Worm (Caenorhabditis elegans) whole organism, L4 larva: ENCODE data around the gene cblc-1.
"Not testable (repeated sequence)": the region's sequence is repeated elsewhere in the genome, so short reads cannot be mapped to it uniquely, and the experiment has no call there.

Experiments used
- T20F7.1 ChIP-seq: fragments of 200-800 bp; sonication (Bioruptor generic); optimal IDR thresholded peaks from 2 replicates; lab custom pipeline; 2018; ENCODE audit warnings: mild to moderate bottlenecking, missing genetic modification characterization, missing compliant biosample characterization
- T26A8.4 ChIP-seq: fragments of 200-800 bp; sonication (Bioruptor generic); IDR thresholded peaks from 2 replicates; pipeline ENCODE4 v1.3.6; 2022; ENCODE audit warnings: missing genetic modification characterization, missing compliant biosample characterization
- Y75B8A.6 ChIP-seq: fragments of 200-800 bp; sonication (Bioruptor generic); IDR thresholded peaks from 2 replicates; pipeline ENCODE4 v1.3.6; 2022; ENCODE audit warnings: missing genetic modification reagents, missing genetic modification characterization, missing compliant biosample characterization
- ZK337.2 ChIP-seq: fragments of 200-800 bp; sonication (Bioruptor generic); IDR thresholded peaks from 2 replicates; pipeline ENCODE4 v1.3.6; 2022; ENCODE audit warnings: missing genetic modification reagents, missing genetic modification characterization, missing compliant biosample characterization
- aha-1 ChIP-seq: fragments of 150-350 bp; peaks from one replicate; lab custom pipeline; 2014; ENCODE audit warnings: missing biosample characterization, missing genetic modification characterization
- ama-1 ChIP-seq: fragments of 150-350 bp; optimal IDR thresholded peaks from 2 replicates; lab custom pipeline; 2014; ENCODE audit warnings: inconsistent platforms, mixed read lengths
- arid-1 ChIP-seq: fragments of 200-800 bp; sonication (Bioruptor generic); conservative IDR thresholded peaks from 2 replicates; pipeline ENCODE4 v1.3.6; 2022; ENCODE audit warnings: missing genetic modification reagents, missing genetic modification characterization, missing compliant biosample characterization
- attf-4 ChIP-seq: sonication (generic microtip); optimal IDR thresholded peaks from 3 replicates; lab custom pipeline; 2017; ENCODE audit warnings: missing biosample characterization, missing genetic modification characterization
- ceh-32 ChIP-seq: sonication (generic microtip); optimal IDR thresholded peaks from 2 replicates; lab custom pipeline; 2016; ENCODE audit warnings: mild to moderate bottlenecking, missing genetic modification characterization, missing compliant biosample characterization; ENCODE audit not compliant: poor library complexity
- ceh-44 ChIP-seq: fragments of 200-800 bp; sonication (Bioruptor generic); IDR thresholded peaks from 2 replicates; pipeline ENCODE4 v1.3.6; 2022; ENCODE audit warnings: missing genetic modification reagents, missing genetic modification characterization, missing compliant biosample characterization
- ceh-82 ChIP-seq: sonication (generic microtip); optimal IDR thresholded peaks from 2 replicates; lab custom pipeline; 2017; ENCODE audit warnings: missing biosample characterization, missing genetic modification characterization
- ces-1 ChIP-seq: fragments of 150-350 bp; sonication (generic microtip); optimal IDR thresholded peaks from 4 replicates; lab custom pipeline; 2014; ENCODE audit warnings: missing biosample characterization, missing genetic modification reagents, missing genetic modification characterization
- daf-12 ChIP-seq: fragments of 150-350 bp; optimal IDR thresholded peaks from 2 replicates; lab custom pipeline; 2014; ENCODE audit warnings: missing biosample characterization, missing genetic modification reagents, missing genetic modification characterization
- daf-16 ChIP-seq, 3 experiments: sonication (generic microtip); optimal IDR thresholded peaks; 2 replicates each; lab custom pipeline; 2016 to 2017; ENCODE audit warnings: missing genetic modification characterization in 3 of 3, missing genetic modification reagents in 3 of 3, mild to moderate bottlenecking in 2 of 3, missing compliant biosample characterization in 2 of 3, missing biosample characterization in 1 of 3, moderate library complexity in 1 of 3
- dpl-1 ChIP-seq: fragments of 150-350 bp; optimal IDR thresholded peaks from 2 replicates; lab custom pipeline; 2014; ENCODE audit warnings: missing biosample characterization, missing genetic modification reagents, missing genetic modification characterization
- dve-1 ChIP-seq: sonication (generic microtip); optimal IDR thresholded peaks from 2 replicates; lab custom pipeline; 2017; ENCODE audit warnings: antibody characterized with exemption, mild to moderate bottlenecking, missing genetic modification characterization, missing compliant biosample characterization; ENCODE audit not compliant: insufficient read depth
- egl-43 ChIP-seq: fragments of 200-800 bp; sonication (Bioruptor generic); IDR thresholded peaks from 2 replicates; pipeline ENCODE4 v1.3.6; 2022; ENCODE audit warnings: missing genetic modification reagents, missing genetic modification characterization, missing compliant biosample characterization
- fos-1 ChIP-seq: fragments of 150-350 bp; optimal IDR thresholded peaks from 2 replicates; lab custom pipeline; 2014; ENCODE audit warnings: missing biosample characterization, missing genetic modification characterization
- hlh-11 ChIP-seq: fragments of 200-800 bp; sonication (Bioruptor generic); optimal IDR thresholded peaks from 2 replicates; lab custom pipeline; 2018; ENCODE audit warnings: mild to moderate bottlenecking, missing genetic modification characterization, missing compliant biosample characterization
- hlh-30 ChIP-seq: sonication (generic microtip); optimal IDR thresholded peaks from 2 replicates; lab custom pipeline; 2017; ENCODE audit warnings: antibody characterized with exemption, mild to moderate bottlenecking, missing genetic modification characterization, missing compliant biosample characterization; ENCODE audit not compliant: insufficient read depth
- hmg-1.1 ChIP-seq: fragments of 200-800 bp; sonication (Bioruptor generic); IDR thresholded peaks from 2 replicates; pipeline ENCODE4 v1.3.6; 2022; ENCODE audit warnings: missing genetic modification reagents, missing genetic modification characterization, missing compliant biosample characterization
- lin-1 ChIP-seq: fragments of 200-800 bp; sonication (Bioruptor generic); IDR thresholded peaks from 2 replicates; pipeline ENCODE4 v1.3.6; 2022; ENCODE audit warnings: missing genetic modification reagents, missing genetic modification characterization, missing compliant biosample characterization
- lin-13 ChIP-seq: fragments of 150-350 bp; optimal IDR thresholded peaks from 2 replicates; lab custom pipeline; 2014; ENCODE audit warnings: missing biosample characterization, missing genetic modification reagents, missing genetic modification characterization
- lin-38 ChIP-seq: fragments of 200-800 bp; sonication (Bioruptor generic); IDR thresholded peaks from 2 replicates; pipeline ENCODE4 v1.3.6; 2022; ENCODE audit warnings: missing genetic modification reagents, missing genetic modification characterization, missing compliant biosample characterization
- lsy-2 ChIP-seq, 2 experiments: fragments of 150-350 bp in 1 of 2; sonication (generic microtip) in 1 of 2; optimal IDR thresholded peaks; 2 replicates each; lab custom pipeline; 2014 to 2017; ENCODE audit warnings: missing biosample characterization in 2 of 2, missing genetic modification characterization in 2 of 2
- madf-9 ChIP-seq: fragments of 200-800 bp; sonication (Bioruptor generic); conservative IDR thresholded peaks from 2 replicates; pipeline ENCODE4 v1.3.6; 2022; ENCODE audit warnings: missing genetic modification reagents, missing genetic modification characterization, missing compliant biosample characterization
- mdt-29 ChIP-seq: fragments of 200-800 bp; sonication (Bioruptor generic); IDR thresholded peaks from 2 replicates; pipeline ENCODE4 v1.3.6; 2022; ENCODE audit warnings: missing genetic modification reagents, missing genetic modification characterization, missing compliant biosample characterization
- mep-1 ChIP-seq: fragments of 150-350 bp; sonication (generic microtip); optimal IDR thresholded peaks from 3 replicates; lab custom pipeline; 2014; ENCODE audit warnings: missing biosample characterization, missing genetic modification characterization
- mes-2 ChIP-seq: sonication (generic microtip); optimal IDR thresholded peaks from 2 replicates; lab custom pipeline; 2016; ENCODE audit warnings: missing genotype, mild to moderate bottlenecking, missing genetic modification characterization, missing compliant biosample characterization; ENCODE audit not compliant: poor library complexity, severe bottlenecking
- mxl-3 ChIP-seq: fragments of 200-800 bp; sonication (Bioruptor generic); optimal IDR thresholded peaks from 2 replicates; lab custom pipeline; 2018; ENCODE audit warnings: mild to moderate bottlenecking, missing genetic modification characterization, missing compliant biosample characterization
- nhr-102 ChIP-seq: sonication (generic microtip); optimal IDR thresholded peaks from 2 replicates; lab custom pipeline; 2016; ENCODE audit warnings: mild to moderate bottlenecking, missing genetic modification characterization, moderate library complexity, missing compliant biosample characterization
- nhr-11 ChIP-seq: fragments of 150-350 bp; optimal IDR thresholded peaks from 2 replicates; lab custom pipeline; 2014; ENCODE audit warnings: missing biosample characterization, missing genetic modification characterization
- nhr-48 ChIP-seq: sonication (generic microtip); optimal IDR thresholded peaks from 2 replicates; lab custom pipeline; 2016; ENCODE audit warnings: mild to moderate bottlenecking, missing genetic modification characterization, missing compliant biosample characterization
- nhr-76 ChIP-seq: fragments of 150-350 bp; optimal IDR thresholded peaks from 2 replicates; lab custom pipeline; 2014; ENCODE audit warnings: missing biosample characterization, missing genetic modification characterization
- pha-4 ChIP-seq, 2 experiments: fragments of 150-350 bp in 1 of 2; fragments of 200-800 bp in 1 of 2; sonication (Bioruptor generic) in 1 of 2; IDR thresholded peaks in 1 of 2; optimal IDR thresholded peaks in 1 of 2; 2 replicates each; pipeline versions ENCODE4 v1.3.6 to Lab custom; 2014 to 2022; ENCODE audit warnings: missing genetic modification characterization in 2 of 2, missing genetic modification reagents in 2 of 2, missing biosample characterization in 1 of 2, missing compliant biosample characterization in 1 of 2
- sdz-12 ChIP-seq: fragments of 200-800 bp; sonication (Bioruptor generic); optimal IDR thresholded peaks from 2 replicates; lab custom pipeline; 2018; ENCODE audit warnings: mild to moderate bottlenecking, missing genetic modification characterization, missing compliant biosample characterization
- skn-1 ChIP-seq: fragments of 150-350 bp; optimal IDR thresholded peaks from 2 replicates; lab custom pipeline; 2014; ENCODE audit warnings: missing biosample characterization, missing genetic modification characterization
- snpc-4 ChIP-seq: fragments of 150-350 bp; optimal IDR thresholded peaks from 2 replicates; lab custom pipeline; 2014; ENCODE audit warnings: missing biosample characterization, missing genetic modification characterization
- spr-1 ChIP-seq: sonication (generic microtip); optimal IDR thresholded peaks from 2 replicates; lab custom pipeline; 2016; ENCODE audit warnings: mild to moderate bottlenecking, missing genetic modification characterization, missing compliant biosample characterization
- spr-3 ChIP-seq: fragments of 200-800 bp; sonication (Bioruptor generic); optimal IDR thresholded peaks from 2 replicates; lab custom pipeline; 2018; ENCODE audit warnings: mild to moderate bottlenecking, missing genetic modification characterization, missing compliant biosample characterization
- tra-1 ChIP-seq: fragments of 200-800 bp; sonication (Bioruptor generic); IDR thresholded peaks from 2 replicates; pipeline ENCODE4 v1.3.6; 2022; ENCODE audit warnings: missing genetic modification reagents, missing genetic modification characterization, missing compliant biosample characterization
- unc-130 ChIP-seq: sonication (generic microtip); optimal IDR thresholded peaks from 2 replicates; lab custom pipeline; 2016; ENCODE audit warnings: missing genetic modification reagents, missing genetic modification characterization, missing compliant biosample characterization
- unc-39 ChIP-seq: sonication (generic microtip); optimal IDR thresholded peaks from 2 replicates; lab custom pipeline; 2017; ENCODE audit warnings: missing biosample characterization, missing genetic modification characterization
- unc-62 ChIP-seq, 3 experiments: fragments of 150-350 bp in 1 of 3; sonication (generic microtip); optimal IDR thresholded peaks in 2 of 3; peaks in 1 of 3; 1 replicate in 1 of 3; 2 replicates in 2 of 3; lab custom pipeline; 2014 to 2017; ENCODE audit warnings: missing biosample characterization in 3 of 3, missing genetic modification characterization in 3 of 3, missing genetic modification reagents in 3 of 3, missing genotype in 1 of 3
- zip-2 ChIP-seq: fragments of 150-350 bp; optimal IDR thresholded peaks from 2 replicates; lab custom pipeline; 2014; ENCODE audit warnings: missing biosample characterization, missing genetic modification characterization

The cblc-1 gene

ce11 chrII:4904277-4904676 is 36.7 kb downstream of the cblc-1 start (continued):
- TF ChIP-seq hlh-11 (tag; lab: Kevin White, UChicago) (peak; percentile 83), ceh-32 (tag; lab: Kevin White, UChicago) (no peak), hmg-1.1 (GFP tag; lab: Robert Waterston, UW) (peak; percentile 79), Y75B8A.6 (no peak), snpc-4 (tag; lab: Kevin White, UChicago) (peak; percentile 7), sdz-12 (GFP tag; lab: Kevin White, UChicago) (no peak), unc-130 (GFP tag; lab: Kevin White, UChicago) (peak; percentile 64), attf-4 (tag; lab: Kevin White, UChicago) (no peak), nhr-102 (tag; lab: Kevin White, UChicago) (peak; percentile 11), lin-1 (no peak), ceh-82 (tag; lab: Kevin White, UChicago) (no peak), T20F7.1 (GFP tag; lab: Kevin White, UChicago) (peak; percentile 25), lin-38 (GFP tag; lab: Robert Waterston, UW) (peak; percentile 74), ces-1 (GFP tag; lab: Kevin White, UChicago) (peak; percentile 9), nhr-11 (peak; percentile 71), mxl-3 (GFP tag; lab: Kevin White, UChicago) (peak; percentile 80), nhr-48 (tag; lab: Kevin White, UChicago) (peak; percentile 13), mdt-29 (GFP tag; lab: Robert Waterston, UW) (peak; percentile 58; the same call in 1 of the 2 replicates), madf-9 (GFP tag; lab: Robert Waterston, UW) (0 out of 2 replicates have a peak, but pooled peaks have one; percentile 42), zip-2 (tag; lab: Kevin White, UChicago) (no peak), nhr-76 (tag; lab: Kevin White, UChicago) (no peak), tra-1 (GFP tag; lab: Robert Waterston, UW) (peak; percentile 45; the same call in 1 of the 2 replicates), skn-1 (tag; lab: Kevin White, UChicago) (no peak)

ce11 chrII:4903696-4904095 is 37.3 kb downstream of the cblc-1 start, which contains the start of gene sgt-1:
TSS of gene sgt-1 (minus strand) at chrII:4903796.
- TF ChIP-seq unc-39 (tag; lab: Kevin White, UChicago); daf-12 (tag; lab: Kevin White, UChicago); egl-43: not testable (repeated sequence)

ce11 chrII:4902035-4902434 is 38.9 kb downstream of the cblc-1 start, which contains the start of gene R05F9.9:
TSS of gene R05F9.9 (minus strand) at chrII:4902100.
- TF ChIP-seq arid-1 (GFP tag; lab: Robert Waterston, UW), result 0 out of 2 replicates have a peak, but pooled peaks have one; percentile 10
- peak; percentile 66 for TF ChIP-seq T20F7.1 (GFP tag; lab: Kevin White, UChicago)
- peak; percentile 28 for TF ChIP-seq spr-1 (tag; lab: Kevin White, UChicago)
- TF ChIP-seq pha-4 (GFP tag; IDR thresholded peaks at IDR 0.05; lab: Robert Waterston, UW), result peak; percentile 22; the same call in 1 of the 2 replicates
- no peak for TF ChIP-seq pha-4 (tag; optimal IDR thresholded peaks at IDR 0.05; lab: Kevin White, UChicago)
- no peak for TF ChIP-seq ZK337.2
- no peak for TF ChIP-seq fos-1 (tag; lab: Kevin White, UChicago)
- peak; percentile 49 for TF ChIP-seq aha-1 (tag; lab: Kevin White, UChicago)
- TF ChIP-seq mep-1 (tag; lab: Kevin White, UChicago), result peak; percentile 70
- no peak for TF ChIP-seq mdt-29 (GFP tag; lab: Robert Waterston, UW)
- TF ChIP-seq T26A8.4 (GFP tag; lab: Robert Waterston, UW), result 0 out of 2 replicates have a peak, but pooled peaks have one; percentile 13
- TF ChIP-seq hlh-11 (tag; lab: Kevin White, UChicago), result peak; percentile 5
- TF ChIP-seq spr-3 (GFP tag; lab: Kevin White, UChicago), result no peak
- TF ChIP-seq lsy-2 (tag; optimal IDR thresholded peaks at IDR 0.05; lab: Kevin White, UChicago), result peak in 1 of 2 experiments; percentile 75
- no peak for TF ChIP-seq unc-62 (GFP tag; optimal IDR thresholded peaks at IDR 0.05 in 1 of 2; lab: Kevin White, UChicago)
- no peak for TF ChIP-seq unc-62 (tag; optimal IDR thresholded peaks at IDR 0.05; lab: Kevin White, UChicago)
- peak; percentile 46 for TF ChIP-seq lin-13
- TF ChIP-seq dpl-1 (GFP tag; lab: Kevin White, UChicago), result peak; percentile 54
- TF ChIP-seq dve-1 (tag; lab: Kevin White, UChicago), result peak; percentile 58
- peak; percentile 16 for TF ChIP-seq nhr-102 (tag; lab: Kevin White, UChicago)
- no peak for TF ChIP-seq daf-16 (GFP tag; optimal IDR thresholded peaks at IDR 0.05; lab: Kevin White, UChicago)
- peak; percentile 29 for TF ChIP-seq daf-16 (tag; optimal IDR thresholded peaks at IDR 0.05; lab: Kevin White, UChicago)
- TF ChIP-seq lin-38 (GFP tag; lab: Robert Waterston, UW), result peak; percentile 77
- peak; percentile 68 for TF ChIP-seq mes-2
- TF ChIP-seq snpc-4 (tag; lab: Kevin White, UChicago), result no peak
- no peak for TF ChIP-seq ceh-44
- TF ChIP-seq ama-1, result peak; percentile 62
- peak; percentile 43 for TF ChIP-seq hlh-30 (tag; lab: Kevin White, UChicago)
- peak; percentile 1 for TF ChIP-seq nhr-48 (tag; lab: Kevin White, UChicago)
